Fruit fly (Drosophila melanogaster) whole organism, embryonic: Measurements from ENCODE around the gene CG3587.

Experiments used
- Asciz ChIP-seq: fragments of 200-800 bp; sonication (Bioruptor generic); optimal IDR thresholded peaks from 2 replicates; lab custom pipeline; 2017; ENCODE audit warnings: missing biosample characterization, mild to moderate bottlenecking, missing genetic modification characterization, missing genetic modification reagents
- BEAF-32 ChIP-seq: fragments of 200-800 bp; sonication (Bioruptor generic); optimal IDR thresholded peaks from 3 replicates; lab custom pipeline; 2017; ENCODE audit warnings: missing biosample characterization, missing genetic modification characterization, mild to moderate bottlenecking, moderate library complexity, missing genetic modification reagents
- CG10274 ChIP-seq: fragments of 200-800 bp; sonication (Bioruptor generic); optimal IDR thresholded peaks from 3 replicates; lab custom pipeline; 2017; ENCODE audit warnings: missing biosample characterization, mild to moderate bottlenecking, missing genetic modification characterization
- CG11247 ChIP-seq: fragments of 200-800 bp; sonication (Bioruptor generic); IDR thresholded peaks from 2 replicates; pipeline ENCODE4 v1.3.6; 2022; ENCODE audit warnings: missing biosample characterization, missing genetic modification characterization
- CG15601 ChIP-seq: fragments of 200-800 bp; sonication (Bioruptor generic); optimal IDR thresholded peaks from 3 replicates; lab custom pipeline; 2019; ENCODE audit warnings: missing biosample characterization, mild to moderate bottlenecking, missing genetic modification characterization, moderate library complexity
- CG16863 ChIP-seq: fragments of 200-800 bp; sonication (Bioruptor generic); optimal IDR thresholded peaks from 3 replicates; lab custom pipeline; 2016; ENCODE audit warnings: missing biosample characterization, missing genetic modification characterization
- CG17361 ChIP-seq: fragments of 200-800 bp; sonication (Bioruptor generic); IDR thresholded peaks from 3 replicates; pipeline ENCODE4 v1.3.6; 2022; ENCODE audit warnings: missing biosample characterization, missing genetic modification characterization
- CG17829 ChIP-seq: fragments of 200-800 bp; optimal IDR thresholded peaks from 2 replicates; lab custom pipeline; 2019; ENCODE audit warnings: missing biosample characterization, mild to moderate bottlenecking, missing genetic modification characterization, moderate library complexity
- CG18619 ChIP-seq: fragments of 200-800 bp; sonication (Bioruptor generic); optimal IDR thresholded peaks from 3 replicates; lab custom pipeline; 2017; ENCODE audit warnings: missing biosample characterization, mild to moderate bottlenecking, missing genetic modification characterization
- CG2712 ChIP-seq: fragments of 200-800 bp; optimal IDR thresholded peaks from 3 replicates; lab custom pipeline; 2019; ENCODE audit warnings: missing biosample characterization, mild to moderate bottlenecking, missing genetic modification characterization, moderate library complexity
- CG31388 ChIP-seq: fragments of 200-800 bp; sonication (Bioruptor generic); optimal IDR thresholded peaks from 2 replicates; lab custom pipeline; 2016; ENCODE audit warnings: missing biosample characterization, missing genetic modification characterization
- CG3281 ChIP-seq: fragments of 200-800 bp; sonication (Bioruptor generic); optimal IDR thresholded peaks from 3 replicates; lab custom pipeline; 2017; ENCODE audit warnings: missing biosample characterization, mild to moderate bottlenecking, missing genetic modification characterization
- CG33213 ChIP-seq: fragments of 200-800 bp; sonication (Bioruptor generic); optimal IDR thresholded peaks from 3 replicates; lab custom pipeline; 2016; ENCODE audit warnings: missing biosample characterization, missing genetic modification characterization
- CG3847 ChIP-seq: fragments of 200-800 bp; sonication (Bioruptor generic); IDR thresholded peaks from 2 replicates; pipeline ENCODE4 v1.3.6; 2022; ENCODE audit warnings: missing biosample characterization, missing genetic modification characterization
- CG4328 ChIP-seq: fragments of 200-800 bp; sonication (Bioruptor generic); optimal IDR thresholded peaks from 3 replicates; lab custom pipeline; 2017; ENCODE audit warnings: missing biosample characterization, missing genetic modification reagents, missing genetic modification characterization
- CG6683 ChIP-seq: fragments of 200-800 bp; sonication (Bioruptor generic); optimal IDR thresholded peaks from 2 replicates; lab custom pipeline; 2017; ENCODE audit warnings: missing biosample characterization, mild to moderate bottlenecking, missing genetic modification characterization, missing genetic modification reagents
- CG6765 ChIP-seq: fragments of 200-800 bp; sonication (Bioruptor generic); optimal IDR thresholded peaks from 3 replicates; lab custom pipeline; 2017; ENCODE audit warnings: missing biosample characterization, mild to moderate bottlenecking, missing genetic modification characterization
- CG6791 ChIP-seq: fragments of 200-800 bp; sonication (Bioruptor generic); IDR thresholded peaks from 3 replicates; pipeline ENCODE4 v1.3.6; 2022; ENCODE audit warnings: missing biosample characterization, missing genetic modification characterization; ENCODE audit not compliant: partially characterized antibody
- Dip3 ChIP-seq: fragments of 200-800 bp; sonication (Bioruptor generic); optimal IDR thresholded peaks from 3 replicates; lab custom pipeline; 2016; ENCODE audit warnings: missing biosample characterization, missing genetic modification characterization
- HLH3B ChIP-seq: fragments of 200-800 bp; sonication (Bioruptor generic); IDR thresholded peaks from 2 replicates; pipeline ENCODE4 v1.3.6; 2022; ENCODE audit warnings: missing biosample characterization, missing genetic modification characterization
- Hr3 ChIP-seq: fragments of 200-800 bp; sonication (Bioruptor generic); optimal IDR thresholded peaks from 3 replicates; lab custom pipeline; 2016; ENCODE audit warnings: missing biosample characterization, missing genetic modification characterization
- Ravus ChIP-seq: fragments of 200-800 bp; sonication (Bioruptor generic); IDR thresholded peaks from 2 replicates; pipeline ENCODE4 v1.3.6; 2022; ENCODE audit warnings: missing biosample characterization, missing genetic modification characterization
- Rx ChIP-seq: fragments of 200-800 bp; sonication (Bioruptor generic); IDR thresholded peaks from 2 replicates; pipeline ENCODE4 v1.3.6; 2022; ENCODE audit warnings: missing biosample characterization, missing genetic modification characterization
- Scr ChIP-seq: fragments of 200-800 bp; sonication (Bioruptor generic); IDR thresholded peaks from 2 replicates; pipeline ENCODE4 v1.3.6; 2022; ENCODE audit warnings: missing biosample characterization, missing genetic modification characterization; ENCODE audit not compliant: partially characterized antibody
- Trl ChIP-seq, 3 experiments: fragments of >200 bp in 2 of 3; fragments of 200-800 bp in 1 of 3; sonication (Bioruptor generic) in 1 of 3; optimal IDR thresholded peaks; 2 replicates in 1 of 3; 3 replicates in 2 of 3; lab custom pipeline; 2016 to 2017; ENCODE audit warnings: missing biosample characterization in 1 of 3, missing genetic modification characterization in 1 of 3
- Usf ChIP-seq: fragments of 200-800 bp; sonication (Bioruptor generic); optimal IDR thresholded peaks from 2 replicates; lab custom pipeline; 2017; ENCODE audit warnings: missing genotype, missing biosample characterization, missing genetic modification characterization
- al ChIP-seq: fragments of 200-800 bp; sonication (Bioruptor generic); IDR thresholded peaks from 2 replicates; pipeline ENCODE4 v1.3.6; 2022; ENCODE audit warnings: missing biosample characterization, missing genetic modification characterization
- bsh ChIP-seq, 2 experiments: fragments of 200-800 bp; sonication (Bioruptor generic); optimal IDR thresholded peaks; 2 replicates each; lab custom pipeline; 2017 to 2018; ENCODE audit warnings: mild to moderate bottlenecking in 2 of 2, missing biosample characterization in 2 of 2, missing genetic modification characterization in 2 of 2, moderate library complexity in 1 of 2
- cato ChIP-seq: fragments of 200-800 bp; sonication (Bioruptor generic); optimal IDR thresholded peaks from 2 replicates; lab custom pipeline; 2016; ENCODE audit warnings: missing biosample characterization, missing genetic modification characterization, borderline replicate concordance
- cg ChIP-seq: fragments of 200-800 bp; sonication (Bioruptor generic); optimal IDR thresholded peaks from 3 replicates; lab custom pipeline; 2019; ENCODE audit warnings: missing biosample characterization, mild to moderate bottlenecking, missing genetic modification characterization, moderate library complexity
- chinmo ChIP-seq: fragments of 200-800 bp; sonication (Bioruptor generic); IDR thresholded peaks from 4 replicates; pipeline ENCODE4 v1.3.6; 2022; ENCODE audit warnings: missing biosample characterization, missing genetic modification characterization; ENCODE audit not compliant: partially characterized antibody
- croc ChIP-seq: fragments of 200-800 bp; sonication (Bioruptor generic); conservative IDR thresholded peaks from 3 replicates; pipeline ENCODE4 v1.3.6; 2022; ENCODE audit warnings: missing biosample characterization, missing genetic modification characterization
- dati ChIP-seq: fragments of 200-800 bp; sonication (Bioruptor generic); IDR thresholded peaks from 2 replicates; pipeline ENCODE4 v1.3.6; 2022; ENCODE audit warnings: missing biosample characterization, missing genetic modification characterization
- dysf ChIP-seq: fragments of 200-800 bp; sonication (Bioruptor generic); IDR thresholded peaks from 3 replicates; pipeline ENCODE4 v1.3.6; 2022; ENCODE audit warnings: missing biosample characterization, missing genetic modification characterization
- esg ChIP-seq: fragments of 200-800 bp; sonication (Bioruptor generic); conservative IDR thresholded peaks from 2 replicates; pipeline ENCODE4 v1.3.6; 2022; ENCODE audit warnings: missing biosample characterization, missing genetic modification characterization
- ftz-f1 ChIP-seq: fragments of 200-800 bp; sonication (Bioruptor generic); optimal IDR thresholded peaks from 2 replicates; lab custom pipeline; 2016; ENCODE audit warnings: missing biosample characterization, missing genetic modification characterization
- gfzf ChIP-seq: fragments of 200-800 bp; sonication (Bioruptor generic); optimal IDR thresholded peaks from 2 replicates; lab custom pipeline; 2016; ENCODE audit warnings: missing biosample characterization, mild to moderate bottlenecking, missing genetic modification characterization, moderate library complexity
- ken ChIP-seq: fragments of 200-800 bp; sonication (Bioruptor generic); IDR thresholded peaks from 3 replicates; pipeline ENCODE4 v1.3.6; 2022; ENCODE audit warnings: missing biosample characterization, missing genetic modification characterization
- knrl ChIP-seq: fragments of 200-800 bp; sonication (Bioruptor generic); IDR thresholded peaks from 3 replicates; pipeline ENCODE4 v1.3.6; 2022; ENCODE audit warnings: missing biosample characterization, missing genetic modification characterization; ENCODE audit not compliant: partially characterized antibody
- mirr ChIP-seq: fragments of 200-800 bp; sonication (Bioruptor generic); optimal IDR thresholded peaks from 3 replicates; lab custom pipeline; 2018; ENCODE audit warnings: missing biosample characterization, mild to moderate bottlenecking, missing genetic modification characterization
- nmo ChIP-seq: fragments of 200-800 bp; sonication (Bioruptor generic); optimal IDR thresholded peaks from 2 replicates; lab custom pipeline; 2018; ENCODE audit warnings: missing biosample characterization, mild to moderate bottlenecking, missing genetic modification characterization, moderate library complexity
- pros ChIP-seq: fragments of 200-800 bp; sonication (Bioruptor generic); optimal IDR thresholded peaks from 3 replicates; lab custom pipeline; 2019; ENCODE audit warnings: missing biosample characterization, mild to moderate bottlenecking, missing genetic modification characterization, moderate library complexity
- repo ChIP-seq: fragments of 200-800 bp; sonication (Bioruptor generic); optimal IDR thresholded peaks from 2 replicates; lab custom pipeline; 2016; ENCODE audit warnings: missing biosample characterization, missing genetic modification characterization
- rib ChIP-seq: fragments of 200-800 bp; sonication (Bioruptor generic); IDR thresholded peaks from 2 replicates; pipeline ENCODE4 v1.3.6; 2022; ENCODE audit warnings: missing biosample characterization, missing genetic modification characterization
- row ChIP-seq: fragments of 200-800 bp; sonication (Bioruptor generic); IDR thresholded peaks from 3 replicates; pipeline ENCODE4 v1.3.6; 2022; ENCODE audit warnings: missing biosample characterization, missing genetic modification characterization
- sens ChIP-seq: fragments of 200-800 bp; sonication (Bioruptor generic); peaks from one replicate; lab custom pipeline; 2016; ENCODE audit warnings: missing biosample characterization, missing genetic modification characterization
- sna ChIP-seq: fragments of 200-800 bp; sonication (Bioruptor generic); IDR thresholded peaks from 2 replicates; pipeline ENCODE4 v1.3.6; 2022; ENCODE audit warnings: missing biosample characterization, missing genetic modification characterization; ENCODE audit not compliant: partially characterized antibody
- zf30C ChIP-seq: fragments of 200-800 bp; sonication (Bioruptor generic); optimal IDR thresholded peaks from 3 replicates; lab custom pipeline; 2018; ENCODE audit warnings: missing biosample characterization, mild to moderate bottlenecking, missing genetic modification characterization

Gene CG3587

dm6 chrX:1952898-1953297 is 12.8 kb downstream of the CG3587 start (continued):
- peak; percentile 3 for TF ChIP-seq CG15601 (tag; lab: Kevin White, UChicago)
- peak; percentile 45 for TF ChIP-seq gfzf
- TF ChIP-seq CG10274 (GFP tag; lab: Kevin White, UChicago): peak; percentile 28
- peak; percentile 36 for TF ChIP-seq Dip3
- TF ChIP-seq cato (GFP tag; lab: Kevin White, UChicago): peak; percentile 35
- peak; percentile 86 for TF ChIP-seq ken (GFP tag; lab: Robert Waterston, UW)
- peak; percentile 36; the same call in 1 of the 4 replicates for TF ChIP-seq chinmo (GFP tag; lab: Robert Waterston, UW)
- TF ChIP-seq al: 0 out of 2 replicates have a peak, but pooled peaks have one; percentile 20
- TF ChIP-seq CG3281 (GFP tag; lab: Kevin White, UChicago): no peak
- TF ChIP-seq sens (GFP tag; lab: Kevin White, UChicago): peak; percentile 90
- peak; percentile 55; the same call in 1 of the 3 replicates for TF ChIP-seq CG17361 (GFP tag; lab: Robert Waterston, UW)
- TF ChIP-seq nmo (GFP tag; lab: Kevin White, UChicago): peak; percentile 57
- TF ChIP-seq HLH3B (GFP tag; lab: Robert Waterston, UW): peak; percentile 72; the same call in 1 of the 2 replicates
- peak; percentile 54; the same call in 1 of the 3 replicates for TF ChIP-seq CG6791 (GFP tag; lab: Robert Waterston, UW)
- peak in 1 of 2 experiments; percentile 2 for TF ChIP-seq bsh (GFP tag; optimal IDR thresholded peaks at IDR 0.05; lab: Kevin White, UChicago)
- TF ChIP-seq mirr (GFP tag; lab: Kevin White, UChicago): peak; percentile 27
- TF ChIP-seq Rx (GFP tag; lab: Robert Waterston, UW): peak; percentile 58; the same call in 1 of the 2 replicates
- TF ChIP-seq Asciz (GFP tag; lab: Kevin White, UChicago): no peak
- TF ChIP-seq cg (GFP tag; lab: Kevin White, UChicago): peak; percentile 82
- peak; percentile 37; the same call in 2 of the 3 replicates for TF ChIP-seq row (GFP tag; lab: Robert Waterston, UW)
- TF ChIP-seq CG33213 (GFP tag; lab: Kevin White, UChicago): peak; percentile 82
- peak; percentile 32 for TF ChIP-seq CG4328 (GFP tag; lab: Kevin White, UChicago)
- peak; percentile 10 for TF ChIP-seq BEAF-32 (GFP tag; lab: Kevin White, UChicago)
- TF ChIP-seq CG6683 (GFP tag; lab: Kevin White, UChicago): peak; percentile 19
- peak; percentile 78 for TF ChIP-seq dysf (GFP tag; lab: Robert Waterston, UW)
- TF ChIP-seq CG18619 (GFP tag; lab: Kevin White, UChicago): peak; percentile 31
- 0 out of 2 replicates have a peak, but pooled peaks have one; percentile 11 for TF ChIP-seq dati
- peak; percentile 62 for TF ChIP-seq rib (GFP tag; lab: Robert Waterston, UW)
- peak; percentile 89 for TF ChIP-seq CG11247
- no peak for TF ChIP-seq CG6765 (GFP tag; lab: Kevin White, UChicago)
- no peak for TF ChIP-seq zf30C (GFP tag; lab: Kevin White, UChicago)
- no peak for TF ChIP-seq Ravus
- peak; percentile 39; the same call in 1 of the 3 replicates for TF ChIP-seq knrl (GFP tag; lab: Robert Waterston, UW)
- peak; percentile 69 for TF ChIP-seq CG17829 (tag; lab: Kevin White, UChicago)
- peak; percentile 60 for TF ChIP-seq CG2712 (tag; lab: Kevin White, UChicago)
- TF ChIP-seq Scr: peak; percentile 18; the same call in 1 of the 2 replicates
- no peak for TF ChIP-seq pros
- peak; percentile 52 for TF ChIP-seq CG16863 (GFP tag; lab: Kevin White, UChicago)
- TF ChIP-seq repo (GFP tag; lab: Kevin White, UChicago): peak; percentile 43
- peak; percentile 38 for TF ChIP-seq Usf (GFP tag; lab: Kevin White, UChicago)
- TF ChIP-seq CG3847 (GFP tag; lab: Robert Waterston, UW): peak; percentile 65
- peak; percentile 43 for TF ChIP-seq CG31388 (GFP tag; lab: Kevin White, UChicago)
- peak; percentile 67; the same call in 2 of the 3 replicates for TF ChIP-seq croc (GFP tag; lab: Robert Waterston, UW)
- TF ChIP-seq Hr3 (GFP tag; lab: Kevin White, UChicago): peak; percentile 70
- peak; percentile 61 for TF ChIP-seq ftz-f1 (GFP tag; lab: Kevin White, UChicago)
- no peak for TF ChIP-seq Trl (optimal IDR thresholded peaks at IDR 0.05; lab: Kevin White, UChicago)
- TF ChIP-seq Trl (GFP tag; optimal IDR thresholded peaks at IDR 0.05; lab: Kevin White, UChicago): peak; percentile 81
- peak; percentile 37; the same call in 1 of the 2 replicates for TF ChIP-seq esg (GFP tag; lab: Robert Waterston, UW)
- TF ChIP-seq sna: peak; percentile 30; the same call in 1 of the 2 replicates
